Fruit fly (Drosophila melanogaster) whole organism, embryonic: ENCODE results near the gene CG12081.
A peak's percentile ranks its signal among the peaks of the same experiment; 100 is the strongest.

Experiments
- Bdp1 ChIP-seq: fragments of 200-800 bp; sonication (Bioruptor generic); optimal IDR thresholded peaks from 3 replicates; lab custom pipeline; 2016; ENCODE audit warnings: missing biosample characterization, missing genetic modification characterization
- Bgb ChIP-seq: fragments of 200-800 bp; sonication (Bioruptor generic); IDR thresholded peaks from 2 replicates; pipeline ENCODE4 v1.3.6; 2022; ENCODE audit warnings: missing biosample characterization, missing genetic modification characterization; ENCODE audit not compliant: partially characterized antibody
- CG10274 ChIP-seq: fragments of 200-800 bp; sonication (Bioruptor generic); optimal IDR thresholded peaks from 3 replicates; lab custom pipeline; 2017; ENCODE audit warnings: missing biosample characterization, mild to moderate bottlenecking, missing genetic modification characterization
- CG10431 ChIP-seq: fragments of 200-800 bp; sonication (Bioruptor generic); optimal IDR thresholded peaks from 3 replicates; lab custom pipeline; 2018; ENCODE audit warnings: missing biosample characterization, mild to moderate bottlenecking, missing genetic modification characterization
- CG10979 ChIP-seq: fragments of 200-800 bp; sonication (Bioruptor generic); optimal IDR thresholded peaks from 2 replicates; lab custom pipeline; 2018; ENCODE audit warnings: missing biosample characterization, mild to moderate bottlenecking, missing genetic modification characterization, moderate library complexity
- CG11247 ChIP-seq: fragments of 200-800 bp; sonication (Bioruptor generic); IDR thresholded peaks from 2 replicates; pipeline ENCODE4 v1.3.6; 2022; ENCODE audit warnings: missing biosample characterization, missing genetic modification characterization
- CG13775 ChIP-seq: fragments of 200-800 bp; sonication (Bioruptor generic); optimal IDR thresholded peaks from 3 replicates; lab custom pipeline; 2017; ENCODE audit warnings: missing biosample characterization, mild to moderate bottlenecking, missing genetic modification characterization
- CG14014 ChIP-seq: fragments of 200-800 bp; sonication (Bioruptor generic); IDR thresholded peaks from 2 replicates; pipeline ENCODE4 v1.3.6; 2022; ENCODE audit warnings: missing biosample characterization, missing genetic modification characterization
- CG15601 ChIP-seq: fragments of 200-800 bp; sonication (Bioruptor generic); optimal IDR thresholded peaks from 3 replicates; lab custom pipeline; 2019; ENCODE audit warnings: missing biosample characterization, mild to moderate bottlenecking, missing genetic modification characterization, moderate library complexity
- CG17361 ChIP-seq: fragments of 200-800 bp; sonication (Bioruptor generic); IDR thresholded peaks from 3 replicates; pipeline ENCODE4 v1.3.6; 2022; ENCODE audit warnings: missing biosample characterization, missing genetic modification characterization
- CG18011 ChIP-seq: fragments of 200-800 bp; sonication (Bioruptor generic); optimal IDR thresholded peaks from 2 replicates; lab custom pipeline; 2017; ENCODE audit warnings: missing biosample characterization, missing genetic modification characterization, mild to moderate bottlenecking, moderate library complexity, missing genotype
- CG2712 ChIP-seq: fragments of 200-800 bp; optimal IDR thresholded peaks from 3 replicates; lab custom pipeline; 2019; ENCODE audit warnings: missing biosample characterization, mild to moderate bottlenecking, missing genetic modification characterization, moderate library complexity
- CG42726 ChIP-seq: fragments of 200-800 bp; sonication (Bioruptor generic); IDR thresholded peaks from 2 replicates; pipeline ENCODE4 v1.3.6; 2022; ENCODE audit warnings: missing biosample characterization, missing genetic modification characterization; ENCODE audit not compliant: partially characterized antibody
- CG43689 ChIP-seq: fragments of 200-800 bp; sonication (Bioruptor generic); IDR thresholded peaks from 2 replicates; pipeline ENCODE4 v1.3.6; 2022; ENCODE audit warnings: missing biosample characterization, missing genetic modification characterization
- CG6254 ChIP-seq: fragments of 200-800 bp; sonication (Bioruptor generic); optimal IDR thresholded peaks from 3 replicates; lab custom pipeline; 2017; ENCODE audit warnings: mild to moderate bottlenecking, missing biosample characterization, missing genetic modification reagents, missing genetic modification characterization
- CG7987 ChIP-seq: fragments of 200-800 bp; sonication (Bioruptor generic); optimal IDR thresholded peaks from 2 replicates; lab custom pipeline; 2018; ENCODE audit warnings: missing biosample characterization, mild to moderate bottlenecking, missing genetic modification characterization, moderate library complexity
- CG8388 ChIP-seq: fragments of 200-800 bp; sonication (Bioruptor generic); optimal IDR thresholded peaks from 2 replicates; lab custom pipeline; 2019; ENCODE audit warnings: missing biosample characterization, mild to moderate bottlenecking, missing genetic modification characterization, moderate library complexity
- CG9437 ChIP-seq: fragments of 200-800 bp; sonication (Bioruptor generic); optimal IDR thresholded peaks from 2 replicates; lab custom pipeline; 2018; ENCODE audit warnings: missing biosample characterization, mild to moderate bottlenecking, missing genetic modification characterization
- Ets65A ChIP-seq: fragments of 200-800 bp; sonication (Bioruptor generic); peaks from one replicate; lab custom pipeline; 2016; ENCODE audit warnings: missing biosample characterization, missing genetic modification characterization
- Ets97D ChIP-seq: fragments of 200-800 bp; sonication (Bioruptor generic); optimal IDR thresholded peaks from 3 replicates; lab custom pipeline; 2016; ENCODE audit warnings: missing biosample characterization, missing genetic modification characterization
- Gsc ChIP-seq: fragments of 200-800 bp; sonication (Bioruptor generic); IDR thresholded peaks from 2 replicates; pipeline ENCODE4 v1.3.6; 2022; ENCODE audit warnings: missing biosample characterization, missing genetic modification characterization
- MTF-1 ChIP-seq: fragments of 200-800 bp; sonication (Bioruptor generic); optimal IDR thresholded peaks from 2 replicates; lab custom pipeline; 2018; ENCODE audit warnings: missing biosample characterization, mild to moderate bottlenecking, missing genetic modification characterization, borderline replicate concordance
- Meics ChIP-seq: fragments of 200-800 bp; sonication (Bioruptor generic); optimal IDR thresholded peaks from 2 replicates; lab custom pipeline; 2017; ENCODE audit warnings: missing biosample characterization, mild to moderate bottlenecking, missing genetic modification characterization
- Myb ChIP-seq: fragments of 200-800 bp; sonication (Bioruptor generic); optimal IDR thresholded peaks from 2 replicates; lab custom pipeline; 2016; ENCODE audit warnings: missing biosample characterization, missing genetic modification characterization
- NfI ChIP-seq: fragments of 200-800 bp; sonication (Bioruptor generic); optimal IDR thresholded peaks from 3 replicates; lab custom pipeline; 2018; ENCODE audit warnings: missing biosample characterization, mild to moderate bottlenecking, missing genetic modification characterization, moderate library complexity
- Sry-β ChIP-seq: fragments of 200-800 bp; sonication (Bioruptor generic); optimal IDR thresholded peaks from 2 replicates; lab custom pipeline; 2018; ENCODE audit warnings: missing biosample characterization, mild to moderate bottlenecking, missing genetic modification characterization, moderate library complexity
- Stat92E ChIP-seq, 3 experiments: fragments of >200 bp in 2 of 3; fragments of 200-800 bp in 1 of 3; sonication (Bioruptor generic) in 1 of 3; optimal IDR thresholded peaks; 2 replicates each; lab custom pipeline; 2017 to 2019; ENCODE audit warnings: missing biosample characterization in 3 of 3, missing genetic modification characterization in 3 of 3, mild to moderate bottlenecking in 1 of 3, moderate library complexity in 1 of 3
- Trl ChIP-seq, 3 experiments: fragments of >200 bp in 2 of 3; fragments of 200-800 bp in 1 of 3; sonication (Bioruptor generic) in 1 of 3; optimal IDR thresholded peaks; 2 replicates in 1 of 3; 3 replicates in 2 of 3; lab custom pipeline; 2016 to 2017; ENCODE audit warnings: missing biosample characterization in 1 of 3, missing genetic modification characterization in 1 of 3
- Xrp1 ChIP-seq: fragments of 200-800 bp; sonication (Bioruptor generic); IDR thresholded peaks from 2 replicates; pipeline ENCODE4 v1.3.6; 2022; ENCODE audit warnings: missing biosample characterization, missing genetic modification characterization
- al ChIP-seq: fragments of 200-800 bp; sonication (Bioruptor generic); IDR thresholded peaks from 2 replicates; pipeline ENCODE4 v1.3.6; 2022; ENCODE audit warnings: missing biosample characterization, missing genetic modification characterization
- amos ChIP-seq: fragments of 200-800 bp; sonication (Bioruptor generic); IDR thresholded peaks from 2 replicates; pipeline ENCODE4 v1.3.6; 2022; ENCODE audit warnings: missing biosample characterization, missing genetic modification characterization; ENCODE audit not compliant: partially characterized antibody
- ara ChIP-seq: fragments of 200-800 bp; sonication (Bioruptor generic); IDR thresholded peaks from 2 replicates; pipeline ENCODE4 v1.3.6; 2022; ENCODE audit warnings: missing biosample characterization, missing genetic modification characterization
- dmrt99B ChIP-seq: fragments of 200-800 bp; sonication (Bioruptor generic); optimal IDR thresholded peaks from 2 replicates; lab custom pipeline; 2018; ENCODE audit warnings: missing biosample characterization, mild to moderate bottlenecking, missing genetic modification characterization, moderate library complexity
- hkb ChIP-seq, 2 experiments: fragments of 200-800 bp in 1 of 2; fragments of >200 bp in 1 of 2; sonication (Bioruptor generic) in 1 of 2; IDR thresholded peaks in 1 of 2; optimal IDR thresholded peaks in 1 of 2; 2 replicates each; pipeline versions ENCODE4 v1.3.6 to Lab custom; 2017 to 2022; ENCODE audit warnings: missing biosample characterization in 1 of 2, missing genetic modification characterization in 1 of 2
- jing ChIP-seq: fragments of 200-800 bp; sonication (Bioruptor generic); optimal IDR thresholded peaks from 2 replicates; lab custom pipeline; 2018; ENCODE audit warnings: missing biosample characterization, mild to moderate bottlenecking, missing genetic modification characterization
- kay ChIP-seq: fragments of 200-800 bp; sonication (Bioruptor generic); optimal IDR thresholded peaks from 2 replicates; lab custom pipeline; 2016; ENCODE audit warnings: missing biosample characterization, missing genetic modification characterization
- luna ChIP-seq: fragments of 200-800 bp; sonication (Bioruptor generic); optimal IDR thresholded peaks from 2 replicates; lab custom pipeline; 2016; ENCODE audit warnings: missing biosample characterization, missing genetic modification characterization
- nmo ChIP-seq: fragments of 200-800 bp; sonication (Bioruptor generic); optimal IDR thresholded peaks from 2 replicates; lab custom pipeline; 2018; ENCODE audit warnings: missing biosample characterization, mild to moderate bottlenecking, missing genetic modification characterization, moderate library complexity
- otp ChIP-seq: fragments of 200-800 bp; sonication (Bioruptor generic); IDR thresholded peaks from 3 replicates; pipeline ENCODE4, ENCODE4 v1.3.6; 2022; ENCODE audit warnings: missing biosample characterization, missing genetic modification characterization
- pho ChIP-seq: fragments of 200-800 bp; sonication (Bioruptor generic); optimal IDR thresholded peaks from 2 replicates; lab custom pipeline; 2016; ENCODE audit warnings: missing biosample characterization, missing genetic modification characterization
- pita ChIP-seq: fragments of 200-800 bp; sonication (Bioruptor generic); optimal IDR thresholded peaks from 2 replicates; lab custom pipeline; 2017; ENCODE audit warnings: missing biosample characterization, mild to moderate bottlenecking, missing genetic modification characterization
- prd ChIP-seq, 3 experiments: fragments of >200 bp in 2 of 3; fragments of 200-800 bp in 1 of 3; sonication (Bioruptor generic) in 1 of 3; optimal IDR thresholded peaks in 2 of 3; IDR thresholded peaks in 1 of 3; 2 replicates in 2 of 3; 3 replicates in 1 of 3; pipeline versions ENCODE4 v1.3.6 to Lab custom; 2017 to 2022; ENCODE audit warnings: missing biosample characterization in 1 of 3, missing genetic modification characterization in 1 of 3
- pzg ChIP-seq: fragments of 200-800 bp; sonication (Bioruptor generic); optimal IDR thresholded peaks from 3 replicates; lab custom pipeline; 2018; ENCODE audit warnings: missing biosample characterization, mild to moderate bottlenecking, missing genetic modification characterization, moderate library complexity
- ranshi ChIP-seq: fragments of 200-800 bp; sonication (Bioruptor generic); IDR thresholded peaks from 2 replicates; pipeline ENCODE4 v1.3.6; 2022; ENCODE audit warnings: missing biosample characterization, missing genetic modification characterization
- ro ChIP-seq: fragments of 200-800 bp; sonication (Bioruptor generic); IDR thresholded peaks from 2 replicates; pipeline ENCODE4 v1.3.6; 2022; ENCODE audit warnings: missing biosample characterization, missing genetic modification characterization
- sd ChIP-seq: fragments of 200-800 bp; sonication (Bioruptor generic); optimal IDR thresholded peaks from 3 replicates; lab custom pipeline; 2018; ENCODE audit warnings: missing biosample characterization, mild to moderate bottlenecking, missing genetic modification characterization, moderate library complexity

The CG12081 gene

DNA sequence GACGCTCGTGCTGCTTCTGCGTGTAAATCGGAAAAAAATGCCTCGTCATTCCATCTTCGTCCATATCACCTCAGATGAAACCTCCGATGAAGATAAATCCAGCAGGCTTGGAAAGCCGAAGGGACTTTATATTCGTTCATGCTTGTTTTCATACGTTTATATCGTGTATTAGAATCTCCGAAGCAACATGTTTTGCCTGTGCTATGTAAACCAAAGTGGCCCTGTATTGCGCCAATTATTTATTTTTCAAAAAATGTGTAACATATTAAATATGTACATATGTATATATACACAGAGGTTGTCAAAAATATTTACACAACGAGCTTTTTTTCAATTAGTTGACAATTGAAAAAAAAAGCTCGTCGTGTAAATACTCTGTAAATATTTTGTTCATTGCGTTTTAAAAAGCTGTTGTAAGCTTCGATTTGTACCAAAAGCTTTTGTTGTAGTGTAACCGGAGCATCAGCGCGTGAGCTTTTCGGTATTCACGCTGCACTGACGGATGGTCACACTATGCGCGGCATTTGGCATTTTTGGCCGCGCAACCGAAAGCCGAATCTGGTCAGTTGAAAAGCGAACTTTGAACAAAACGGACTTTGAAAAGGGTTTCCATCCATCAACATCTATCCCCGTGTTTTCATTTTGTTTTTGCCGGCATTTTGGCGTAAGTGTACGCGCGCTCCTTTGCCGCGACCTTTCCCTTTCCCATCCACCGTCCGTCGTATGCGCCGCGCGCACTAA, 14.7 kb upstream of the CG12081 start, which contains the start of gene CG12065 (continued):
- TF ChIP-seq CG10431 (GFP tag; lab: Kevin White, UChicago) (no peak), Stat92E (GFP tag; optimal IDR thresholded peaks at IDR 0.05; lab: Kevin White, UChicago) (peak in 1 of 3 experiments; percentile 35), hkb (optimal IDR thresholded peaks at IDR 0.05; lab: Kevin White, UChicago) (no peak), hkb (GFP tag; IDR thresholded peaks at IDR 0.05; lab: Robert Waterston, UW) (peak; percentile 36; the same call in 1 of the 2 replicates), kay (GFP tag; lab: Kevin White, UChicago) (no peak), NfI (GFP tag; lab: Kevin White, UChicago) (no peak), CG2712 (tag; lab: Kevin White, UChicago) (peak; percentile 39), Ets97D (GFP tag; lab: Kevin White, UChicago) (no peak), CG42726 (0 out of 2 replicates have a peak, but pooled peaks have one; percentile 20), ro (GFP tag; lab: Robert Waterston, UW) (no peak), CG10274 (GFP tag; lab: Kevin White, UChicago) (no peak), dmrt99B (peak; percentile 27), CG11247 (GFP tag; lab: Robert Waterston, UW) (no peak), ranshi (GFP tag; lab: Robert Waterston, UW) (peak; percentile 16; the same call in 1 of the 2 replicates), pita (GFP tag; lab: Kevin White, UChicago) (peak; percentile 42), Sry-β (GFP tag; lab: Kevin White, UChicago) (no peak), nmo (peak; percentile 26), ara (GFP tag; lab: Robert Waterston, UW) (no peak), luna (GFP tag; lab: Kevin White, UChicago) (no peak), amos (GFP tag; lab: Robert Waterston, UW) (peak; percentile 56; the same call in 1 of the 2 replicates), CG10979 (tag; lab: Kevin White, UChicago) (peak; percentile 23), prd (optimal IDR thresholded peaks at IDR 0.05; lab: Kevin White, UChicago) (no peak), prd (GFP tag; IDR thresholded peaks at IDR 0.05; lab: Robert Waterston, UW) (0 out of 3 replicates have a peak, but pooled peaks have one; percentile 17), Bdp1 (GFP tag; lab: Kevin White, UChicago) (no peak), Bgb (GFP tag; lab: Robert Waterston, UW) (peak; percentile 65), pho (GFP tag; lab: Kevin White, UChicago) (no peak), CG43689 (GFP tag; lab: Robert Waterston, UW) (no peak), CG15601 (tag; lab: Kevin White, UChicago) (peak; percentile 80), CG8388 (GFP tag; lab: Kevin White, UChicago) (peak; percentile 54), Myb (GFP tag; lab: Kevin White, UChicago) (peak; percentile 69), Gsc (no peak), Xrp1 (GFP tag; lab: Robert Waterston, UW) (0 out of 2 replicates have a peak, but pooled peaks have one; percentile 6), al (GFP tag; lab: Robert Waterston, UW) (no peak), sd (tag; lab: Kevin White, UChicago) (peak; percentile 74), Ets65A (GFP tag; lab: Kevin White, UChicago) (no peak), CG9437 (no peak), pzg (peak; percentile 94), CG18011 (no peak), Trl (optimal IDR thresholded peaks at IDR 0.05; lab: Kevin White, UChicago) (no peak), Trl (GFP tag; optimal IDR thresholded peaks at IDR 0.05; lab: Kevin White, UChicago) (no peak), CG7987 (GFP tag; lab: Kevin White, UChicago) (peak; percentile 52), CG14014 (GFP tag; lab: Robert Waterston, UW) (peak; percentile 41; the same call in 1 of the 2 replicates), CG13775 (no peak), otp (0 out of 3 replicates have a peak, but pooled peaks have one; percentile 11), MTF-1 (GFP tag; lab: Kevin White, UChicago) (peak; percentile 75), CG6254 (peak; percentile 71), Meics (peak; percentile 96), jing (GFP tag; lab: Kevin White, UChicago) (no peak), CG17361 (GFP tag; lab: Robert Waterston, UW) (peak; percentile 37; the same call in 1 of the 3 replicates)
